Worm (Caenorhabditis elegans): ENCODE data around the gene rnh-2.

ce11 chrII:8518210-8518609 is 1.3 kb downstream of the rnh-2 start, which contains the start of gene T13H5.8:
- TF ChIP-seq nfya-1 (tag; optimal IDR thresholded peaks at IDR 0.05; ENCODE audit: borderline replicate concordance, insufficient read depth) (no peak), B0035.1 (tag; optimal IDR thresholded peaks at IDR 0.05) (no peak), nhr-80 (tag; optimal IDR thresholded peaks at IDR 0.05) (no peak), hmg-20 (GFP tag; IDR thresholded peaks at IDR 0.05) (no peak), gei-17 (GFP tag; optimal IDR thresholded peaks at IDR 0.05) (no peak), attf-6 (GFP tag; IDR thresholded peaks at IDR 0.05) (no peak), efl-1 (GFP tag; optimal IDR thresholded peaks at IDR 0.05) (no peak), athp-1 (tag; optimal IDR thresholded peaks at IDR 0.05) (no peak), pha-4 (tag; optimal IDR thresholded peaks at IDR 0.05) (no peak), snpc-4 (GFP tag; optimal IDR thresholded peaks at IDR 0.05) (no peak), snpc-4 (tag; optimal IDR thresholded peaks at IDR 0.05) (no peak)
